Worm (Caenorhabditis elegans): Measurements from ENCODE around the gene epg-5.

DNA sequence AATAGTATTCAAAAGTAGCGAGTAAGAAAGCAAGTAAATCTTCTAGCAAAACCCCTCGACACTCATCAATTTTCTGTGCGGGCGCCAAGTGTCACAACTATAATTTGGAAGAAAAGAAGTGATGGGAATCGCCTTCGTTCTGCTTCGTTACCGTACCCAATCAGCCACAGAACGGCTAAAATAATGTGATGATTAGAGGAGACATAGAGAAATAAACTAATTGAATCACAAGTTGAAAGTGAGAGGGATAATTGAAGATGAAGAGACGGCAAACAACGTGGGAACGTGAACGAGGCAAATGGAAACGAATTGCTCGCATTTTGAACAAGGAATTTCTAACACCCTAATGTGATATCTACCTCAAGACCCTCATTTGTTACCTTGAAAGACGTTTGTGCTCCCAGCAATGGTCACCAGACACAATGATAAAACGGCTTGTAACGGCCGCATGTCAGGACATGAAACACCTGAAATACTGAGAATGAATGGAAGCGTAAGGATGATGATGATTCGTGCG is 33.5 kb upstream of the epg-5 start, which contains the start of gene T19D12.6:
- no peak for TF ChIP-seq ama-1 (optimal IDR thresholded peaks at IDR 0.05)
- no peak for TF ChIP-seq nhr-10 (tag; optimal IDR thresholded peaks at IDR 0.05)
- no peak for TF ChIP-seq ZK546.5 (tag; optimal IDR thresholded peaks at IDR 0.05)
- TF ChIP-seq vab-7 (GFP tag; IDR thresholded peaks at IDR 0.05), result no peak

All from whole organism, L4 larva.